Fruit fly (Drosophila melanogaster): Measurements from ENCODE around the gene CG18764.
A peak's percentile ranks its signal among the peaks of the same experiment; 100 is the strongest.

CG18764 gene

DNA sequence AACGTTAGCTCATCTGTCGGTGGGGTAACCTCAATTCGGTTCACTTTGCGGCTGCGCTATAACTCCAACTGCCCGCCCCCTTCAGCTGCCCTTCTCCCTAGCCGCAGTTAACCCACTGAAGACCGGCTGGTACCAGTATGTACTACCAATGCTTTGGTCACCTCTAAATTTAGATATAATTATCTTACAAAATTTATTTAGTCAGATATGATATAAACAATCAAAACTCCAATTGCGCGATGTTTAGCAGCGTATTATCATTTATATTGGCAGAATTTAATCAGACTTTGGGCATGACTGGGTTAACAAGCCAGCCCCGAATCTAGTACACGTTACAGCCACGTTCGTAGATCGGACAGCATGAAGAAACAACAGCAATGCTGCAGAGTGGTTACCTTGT is 35.0 kb downstream of the CG18764 start:
- TF ChIP-seq CoRest (tag; optimal IDR thresholded peaks at IDR 0.05) (peak; percentile 56), CG7271 (tag; optimal IDR thresholded peaks at IDR 0.05) (no peak), az2 (GFP tag; optimal IDR thresholded peaks at IDR 0.05) (peak; percentile 27), Hr78 (GFP tag; optimal IDR thresholded peaks at IDR 0.05) (peak in 1 of 2 experiments; percentile 27), pnt (GFP tag; optimal IDR thresholded peaks at IDR 0.05) (no peak), NfI (GFP tag; optimal IDR thresholded peaks at IDR 0.05) (peak; percentile 46), pzg (GFP tag; optimal IDR thresholded peaks at IDR 0.05) (no peak), Hmr (GFP tag; optimal IDR thresholded peaks at IDR 0.05) (peak; percentile 5), run (tag; optimal IDR thresholded peaks at IDR 0.05) (peak; percentile 38), bcd (GFP tag; optimal IDR thresholded peaks at IDR 0.05) (peak; percentile 12), CG2120 (GFP tag; optimal IDR thresholded peaks at IDR 0.05) (peak; percentile 49), CG12659 (GFP tag; optimal IDR thresholded peaks at IDR 0.05) (peak; percentile 54), Fer1 (GFP tag; optimal IDR thresholded peaks at IDR 0.05) (peak; percentile 70), Hr51 (GFP tag; optimal IDR thresholded peaks at IDR 0.05) (peak in 1 of 2 experiments; percentile 84), Dek (tag; optimal IDR thresholded peaks at IDR 0.05) (peak; percentile 38), ERR (GFP tag; optimal IDR thresholded peaks at IDR 0.05) (no peak), CG4707 (GFP tag; optimal IDR thresholded peaks at IDR 0.05) (peak; percentile 20), CG17328 (GFP tag; IDR thresholded peaks at IDR 0.05) (peak; percentile 54; the same call in 1 of the 2 replicates), HLHmδ (GFP tag; optimal IDR thresholded peaks at IDR 0.05) (no peak), MTF-1 (GFP tag; optimal IDR thresholded peaks at IDR 0.05; ENCODE audit: borderline replicate concordance) (peak; percentile 36), chn (GFP tag; optimal IDR thresholded peaks at IDR 0.05) (no peak), CG14050 (GFP tag; IDR thresholded peaks at IDR 0.05) (peak; percentile 52; the same call in 2 of the 3 replicates), Nf-YA (GFP tag; IDR thresholded peaks at IDR 0.05) (no peak), ATbp (GFP tag; optimal IDR thresholded peaks at IDR 0.05) (peak; percentile 48), CG15514 (GFP tag; optimal IDR thresholded peaks at IDR 0.05) (peak; percentile 28), CG14014 (GFP tag; IDR thresholded peaks at IDR 0.05) (peak; percentile 15; the same call in 1 of the 2 replicates), CG5180 (GFP tag; optimal IDR thresholded peaks at IDR 0.05) (peak; percentile 53), CG9817 (tag; optimal IDR thresholded peaks at IDR 0.05) (peak; percentile 35), sens (GFP tag) (peak; percentile 79), GATAe (GFP tag; conservative IDR thresholded peaks at IDR 0.05) (no peak), vvl (GFP tag; IDR thresholded peaks at IDR 0.05) (peak; percentile 60), Dp (GFP tag; optimal IDR thresholded peaks at IDR 0.05) (no peak), CG6175 (GFP tag; IDR thresholded peaks at IDR 0.05) (no peak), repo (GFP tag; optimal IDR thresholded peaks at IDR 0.05) (no peak), CG17912 (GFP tag; optimal IDR thresholded peaks at IDR 0.05) (no peak), CG1792 (GFP tag; optimal IDR thresholded peaks at IDR 0.05) (no peak), CG18599 (GFP tag; optimal IDR thresholded peaks at IDR 0.05) (peak; percentile 64), stc (GFP tag; IDR thresholded peaks at IDR 0.05) (peak; percentile 40; the same call in 1 of the 2 replicates), croc (GFP tag; conservative IDR thresholded peaks at IDR 0.05) (0 out of 3 replicates have a peak, but pooled peaks have one; percentile 15), CG7786 (GFP tag; optimal IDR thresholded peaks at IDR 0.05) (no peak), lmd (GFP tag; IDR thresholded peaks at IDR 0.05) (peak; percentile 40), sug (tag; optimal IDR thresholded peaks at IDR 0.05) (peak; percentile 11), BtbVII (GFP tag; optimal IDR thresholded peaks at IDR 0.05) (peak; percentile 57), Rfx (GFP tag; IDR thresholded peaks at IDR 0.05) (peak; percentile 54), CG10209 (GFP tag; optimal IDR thresholded peaks at IDR 0.05) (peak; percentile 45), CTCF (GFP tag; optimal IDR thresholded peaks at IDR 0.05) (peak; percentile 10), nau (GFP tag; optimal IDR thresholded peaks at IDR 0.05) (peak; percentile 27), CG4820 (GFP tag; optimal IDR thresholded peaks at IDR 0.05) (peak; percentile 30), crol (GFP tag; IDR thresholded peaks at IDR 0.05) (peak; percentile 35), dysf (GFP tag; IDR thresholded peaks at IDR 0.05) (peak; percentile 70)
